Worm (Caenorhabditis elegans) whole organism, L4 larva: ENCODE results near the gene F40G9.19.

ENCODE experiments used
- F26F4.8 ChIP-seq: fragments of 200-800 bp; sonication (Bioruptor generic); conservative IDR thresholded peaks from 2 replicates; pipeline ENCODE4 v1.3.6; 2022; ENCODE audit warnings: missing genetic modification characterization, missing compliant biosample characterization
- F49E8.2 ChIP-seq: sonication (generic microtip); optimal IDR thresholded peaks from 2 replicates; lab custom pipeline; 2016; ENCODE audit warnings: missing compliant biosample characterization, mild to moderate bottlenecking, missing genetic modification characterization, borderline replicate concordance
- T20F7.1 ChIP-seq: fragments of 200-800 bp; sonication (Bioruptor generic); optimal IDR thresholded peaks from 2 replicates; lab custom pipeline; 2018; ENCODE audit warnings: mild to moderate bottlenecking, missing genetic modification characterization, missing compliant biosample characterization
- T26A8.4 ChIP-seq: fragments of 200-800 bp; sonication (Bioruptor generic); IDR thresholded peaks from 2 replicates; pipeline ENCODE4 v1.3.6; 2022; ENCODE audit warnings: missing genetic modification characterization, missing compliant biosample characterization
- Y105C5A.15 ChIP-seq: fragments of 200-800 bp; sonication (Bioruptor generic); IDR thresholded peaks from 2 replicates; pipeline ENCODE4 v1.3.6; 2022; ENCODE audit warnings: missing genetic modification characterization, missing compliant biosample characterization
- Y5F2A.4 ChIP-seq: fragments of 200-800 bp; sonication (Bioruptor generic); optimal IDR thresholded peaks from 2 replicates; lab custom pipeline; 2018; ENCODE audit warnings: mild to moderate bottlenecking, missing genetic modification characterization, missing compliant biosample characterization
- ZK546.5 ChIP-seq, 2 experiments: sonication (generic microtip); optimal IDR thresholded peaks; 2 replicates each; lab custom pipeline; 2017; ENCODE audit warnings: missing biosample characterization in 2 of 2, missing genetic modification characterization in 2 of 2
- aha-1 ChIP-seq: fragments of 150-350 bp; peaks from one replicate; lab custom pipeline; 2014; ENCODE audit warnings: missing biosample characterization, missing genetic modification characterization
- ceh-82 ChIP-seq: sonication (generic microtip); optimal IDR thresholded peaks from 2 replicates; lab custom pipeline; 2017; ENCODE audit warnings: missing biosample characterization, missing genetic modification characterization
- cey-2 ChIP-seq: sonication (generic microtip); optimal IDR thresholded peaks from 3 replicates; lab custom pipeline; 2017; ENCODE audit warnings: missing genetic modification characterization, mild to moderate bottlenecking, missing compliant biosample characterization, antibody characterized with exemption, borderline replicate concordance; ENCODE audit not compliant: insufficient read depth
- daf-16 ChIP-seq, 3 experiments: sonication (generic microtip); optimal IDR thresholded peaks; 2 replicates each; lab custom pipeline; 2016 to 2017; ENCODE audit warnings: missing genetic modification characterization in 3 of 3, missing genetic modification reagents in 3 of 3, mild to moderate bottlenecking in 2 of 3, missing compliant biosample characterization in 2 of 3, missing biosample characterization in 1 of 3, moderate library complexity in 1 of 3
- daf-19 ChIP-seq: fragments of 200-800 bp; sonication (Bioruptor generic); conservative IDR thresholded peaks from 2 replicates; pipeline ENCODE4 v1.3.6; 2022; ENCODE audit warnings: missing genetic modification characterization, missing compliant biosample characterization
- daf-8 ChIP-seq: fragments of 200-800 bp; sonication (Bioruptor generic); IDR thresholded peaks from 2 replicates; pipeline ENCODE4 v1.3.6; 2022; ENCODE audit warnings: missing genetic modification characterization, missing compliant biosample characterization
- dmd-9 ChIP-seq: fragments of 200-800 bp; sonication (Bioruptor generic); IDR thresholded peaks from 2 replicates; pipeline ENCODE4 v1.3.6; 2022; ENCODE audit warnings: missing genetic modification reagents, missing genetic modification characterization, missing compliant biosample characterization
- egl-43 ChIP-seq: fragments of 200-800 bp; sonication (Bioruptor generic); IDR thresholded peaks from 2 replicates; pipeline ENCODE4 v1.3.6; 2022; ENCODE audit warnings: missing genetic modification reagents, missing genetic modification characterization, missing compliant biosample characterization
- gei-8 ChIP-seq: fragments of 200-800 bp; sonication (Bioruptor generic); optimal IDR thresholded peaks from 2 replicates; lab custom pipeline; 2018; ENCODE audit warnings: mild to moderate bottlenecking, missing genetic modification characterization, missing compliant biosample characterization
- hif-1 ChIP-seq, 2 experiments: sonication (generic microtip); optimal IDR thresholded peaks; 2 replicates each; lab custom pipeline; 2016 to 2017; ENCODE audit warnings: missing compliant biosample characterization in 2 of 2, missing genetic modification characterization in 2 of 2, missing genetic modification reagents in 2 of 2, missing genotype in 2 of 2, mild to moderate bottlenecking in 1 of 2
- jun-1 ChIP-seq: fragments of 150-350 bp; optimal IDR thresholded peaks from 2 replicates; lab custom pipeline; 2014; ENCODE audit warnings: missing biosample characterization, missing genetic modification reagents, missing genetic modification characterization
- lin-13 ChIP-seq: fragments of 150-350 bp; optimal IDR thresholded peaks from 2 replicates; lab custom pipeline; 2014; ENCODE audit warnings: missing biosample characterization, missing genetic modification reagents, missing genetic modification characterization
- lin-29 ChIP-seq: fragments of 200-800 bp; sonication (Bioruptor generic); IDR thresholded peaks from 2 replicates; pipeline ENCODE4 v1.3.6; 2022; ENCODE audit warnings: missing genetic modification reagents, missing genetic modification characterization, missing compliant biosample characterization
- lsy-2 ChIP-seq, 2 experiments: fragments of 150-350 bp in 1 of 2; sonication (generic microtip) in 1 of 2; optimal IDR thresholded peaks; 2 replicates each; lab custom pipeline; 2014 to 2017; ENCODE audit warnings: missing biosample characterization in 2 of 2, missing genetic modification characterization in 2 of 2
- mdt-29 ChIP-seq: fragments of 200-800 bp; sonication (Bioruptor generic); IDR thresholded peaks from 2 replicates; pipeline ENCODE4 v1.3.6; 2022; ENCODE audit warnings: missing genetic modification reagents, missing genetic modification characterization, missing compliant biosample characterization
- nhr-102 ChIP-seq: sonication (generic microtip); optimal IDR thresholded peaks from 2 replicates; lab custom pipeline; 2016; ENCODE audit warnings: mild to moderate bottlenecking, missing genetic modification characterization, moderate library complexity, missing compliant biosample characterization
- nhr-48 ChIP-seq: sonication (generic microtip); optimal IDR thresholded peaks from 2 replicates; lab custom pipeline; 2016; ENCODE audit warnings: mild to moderate bottlenecking, missing genetic modification characterization, missing compliant biosample characterization
- nhr-76 ChIP-seq: fragments of 150-350 bp; optimal IDR thresholded peaks from 2 replicates; lab custom pipeline; 2014; ENCODE audit warnings: missing biosample characterization, missing genetic modification characterization
- php-3 ChIP-seq: fragments of 200-800 bp; sonication (Bioruptor generic); IDR thresholded peaks from 2 replicates; pipeline ENCODE4 v1.3.6; 2022; ENCODE audit warnings: missing genetic modification reagents, missing genetic modification characterization, missing compliant biosample characterization
- pqm-1 ChIP-seq: sonication (generic microtip); optimal IDR thresholded peaks from 2 replicates; lab custom pipeline; 2017; ENCODE audit warnings: missing biosample characterization, missing genetic modification characterization
- set-16 ChIP-seq: fragments of 200-800 bp; sonication (Bioruptor generic); IDR thresholded peaks from 2 replicates; pipeline ENCODE4 v1.3.6; 2022; ENCODE audit warnings: missing genetic modification reagents, missing genetic modification characterization, missing compliant biosample characterization
- snpc-4 ChIP-seq: fragments of 150-350 bp; optimal IDR thresholded peaks from 2 replicates; lab custom pipeline; 2014; ENCODE audit warnings: missing biosample characterization, missing genetic modification characterization
- unc-130 ChIP-seq: sonication (generic microtip); optimal IDR thresholded peaks from 2 replicates; lab custom pipeline; 2016; ENCODE audit warnings: missing genetic modification reagents, missing genetic modification characterization, missing compliant biosample characterization
- unc-62 ChIP-seq, 3 experiments: fragments of 150-350 bp in 1 of 3; sonication (generic microtip); optimal IDR thresholded peaks in 2 of 3; peaks in 1 of 3; 1 replicate in 1 of 3; 2 replicates in 2 of 3; lab custom pipeline; 2014 to 2017; ENCODE audit warnings: missing biosample characterization in 3 of 3, missing genetic modification characterization in 3 of 3, missing genetic modification reagents in 3 of 3, missing genotype in 1 of 3
- zfp-2 ChIP-seq: sonication (generic microtip); optimal IDR thresholded peaks from 2 replicates; lab custom pipeline; 2016; ENCODE audit warnings: mild to moderate bottlenecking, missing genetic modification characterization, missing compliant biosample characterization

F40G9.19 gene

ce11 chrIII:168376-168775 is 5.2 kb upstream of the F40G9.19 start:
- TF ChIP-seq set-16 (GFP tag; lab: Robert Waterston, UW): peak; percentile 88

ce11 chrIII:169478-169877 is 4.1 kb upstream of the F40G9.19 start, which contains the start of gene F40G9.18:
Gene F40G9.18, minus strand, starts transcription at chrIII:169578.
- no peak for TF ChIP-seq egl-43
- TF ChIP-seq snpc-4 (tag; lab: Kevin White, UChicago): no peak
- no peak for TF ChIP-seq ceh-82 (tag; lab: Kevin White, UChicago)
- TF ChIP-seq mdt-29: no peak
- peak in 1 of 2 experiments; percentile 87 for TF ChIP-seq unc-62 (GFP tag; optimal IDR thresholded peaks at IDR 0.05 in 1 of 2; lab: Kevin White, UChicago)
- TF ChIP-seq unc-62 (tag; optimal IDR thresholded peaks at IDR 0.05; lab: Kevin White, UChicago): no peak

ce11 chrIII:171617-172016 is 2.0 kb upstream of the F40G9.19 start, which contains the start of the genes F40G9.9 and F40G9.12:
Gene F40G9.9, minus strand, starts transcription at chrIII:171717.
Gene F40G9.12, plus strand, starts transcription at chrIII:171847.
- TF ChIP-seq hif-1 (tag; optimal IDR thresholded peaks at IDR 0.05; lab: Kevin White, UChicago) (no peak), daf-8 (GFP tag; lab: Robert Waterston, UW) (no peak), gei-8 (GFP tag; lab: Kevin White, UChicago) (no peak), Y5F2A.4 (GFP tag; lab: Kevin White, UChicago) (no peak), php-3 (no peak), daf-16 (GFP tag; optimal IDR thresholded peaks at IDR 0.05; lab: Kevin White, UChicago) (no peak), daf-16 (tag; optimal IDR thresholded peaks at IDR 0.05; lab: Kevin White, UChicago) (no peak), T20F7.1 (GFP tag; lab: Kevin White, UChicago) (no peak), lsy-2 (tag; optimal IDR thresholded peaks at IDR 0.05; lab: Kevin White, UChicago) (no peak), F49E8.2 (no peak), lin-29 (GFP tag; lab: Robert Waterston, UW) (no peak), unc-130 (no peak), zfp-2 (tag; lab: Kevin White, UChicago) (no peak), dmd-9 (GFP tag; lab: Robert Waterston, UW) (no peak), nhr-48 (tag; lab: Kevin White, UChicago) (no peak), T26A8.4 (GFP tag; lab: Robert Waterston, UW) (no peak), cey-2 (no peak)

- TF ChIP-seq jun-1 (no peak), pqm-1 (tag; lab: Kevin White, UChicago) (peak; percentile 18), nhr-102 (no peak), daf-19 (GFP tag; lab: Robert Waterston, UW) (no peak), lin-13 (GFP tag; lab: Kevin White, UChicago) (no peak), unc-62 (GFP tag; optimal IDR thresholded peaks at IDR 0.05 in 1 of 2; lab: Kevin White, UChicago) (peak in 1 of 2 experiments; percentile 66), unc-62 (tag; optimal IDR thresholded peaks at IDR 0.05; lab: Kevin White, UChicago) (no peak), daf-16 (GFP tag; optimal IDR thresholded peaks at IDR 0.05; lab: Kevin White, UChicago) (no peak), daf-16 (tag; optimal IDR thresholded peaks at IDR 0.05; lab: Kevin White, UChicago) (no peak), Y105C5A.15 (GFP tag; lab: Robert Waterston, UW) (no peak)
- TF ChIP-seq, all 104 proteins: peak for 2
Measured at ce11 chrIII:175733-176132, 2.1 kb downstream of the F40G9.19 start, which contains the start of gene clec-148. Gene clec-148, minus strand, starts transcription at chrIII:175833.

ce11 chrIII:177715-178114 is 4.1 kb downstream of the F40G9.19 start, which contains the start of gene F40G9.14:
Gene F40G9.14, minus strand, starts transcription at chrIII:177815.
- TF ChIP-seq aha-1 (peak; percentile 83), nhr-76 (tag; lab: Kevin White, UChicago) (no peak)
- TF ChIP-seq, all 104 proteins: peak for 1

- TF ChIP-seq F26F4.8 (GFP tag; lab: Robert Waterston, UW) (0 out of 2 replicates have a peak, but pooled peaks have one; percentile 30), ZK546.5 (tag; optimal IDR thresholded peaks at IDR 0.05; lab: Kevin White, UChicago) (no peak)
Measured at ce11 chrIII:178126-178525, 4.5 kb downstream of the F40G9.19 start.
